Fruit fly (Drosophila melanogaster): ENCODE data around the gene CG14052.
A peak's percentile ranks its signal among the peaks of the same experiment; 100 is the strongest.

Gene CG14052

DNA sequence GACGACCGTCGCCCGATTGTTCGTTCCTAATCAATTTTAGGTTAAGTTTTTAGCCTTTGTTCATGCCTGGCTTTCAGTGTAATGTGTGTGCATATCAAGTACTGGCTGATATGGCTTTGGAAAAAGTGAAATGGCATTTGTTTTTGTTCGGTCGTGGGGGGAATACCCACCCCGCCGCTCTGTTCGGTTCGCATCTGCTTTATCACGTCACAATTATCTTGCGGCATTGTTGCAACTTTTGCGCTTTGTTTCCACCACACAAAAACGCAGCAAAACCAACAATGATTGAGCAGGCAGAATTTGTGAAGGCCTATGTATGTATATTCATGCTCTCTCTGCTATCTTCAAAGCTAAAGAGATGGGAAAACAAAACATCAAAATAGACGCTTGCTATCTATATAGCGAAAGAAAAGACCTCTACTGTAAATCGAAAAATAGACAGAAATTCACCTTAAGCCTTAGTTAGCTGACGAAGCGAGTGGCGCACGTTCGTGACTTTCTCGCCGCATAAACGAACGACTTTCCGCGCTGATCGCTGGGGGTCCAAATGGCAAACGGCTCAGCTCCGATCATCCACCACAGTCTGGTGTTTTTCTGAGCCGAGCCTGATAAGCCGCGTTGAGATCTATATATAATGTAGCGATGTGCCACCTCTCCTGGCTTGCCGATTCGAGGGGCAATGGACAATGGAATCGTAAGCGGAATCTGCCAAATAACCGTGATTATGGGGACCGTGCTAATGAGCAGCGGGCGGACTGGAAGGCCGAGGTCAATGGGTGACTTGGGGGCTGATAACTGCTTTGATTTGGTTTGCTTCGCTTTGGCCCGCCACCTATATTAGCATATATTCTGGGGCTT lies 25.9 kb upstream of the CG14052 start:
- TF ChIP-seq CG17801 (GFP tag; optimal IDR thresholded peaks at IDR 0.05; ENCODE audit: partially characterized antibody) = no peak

DNA sequence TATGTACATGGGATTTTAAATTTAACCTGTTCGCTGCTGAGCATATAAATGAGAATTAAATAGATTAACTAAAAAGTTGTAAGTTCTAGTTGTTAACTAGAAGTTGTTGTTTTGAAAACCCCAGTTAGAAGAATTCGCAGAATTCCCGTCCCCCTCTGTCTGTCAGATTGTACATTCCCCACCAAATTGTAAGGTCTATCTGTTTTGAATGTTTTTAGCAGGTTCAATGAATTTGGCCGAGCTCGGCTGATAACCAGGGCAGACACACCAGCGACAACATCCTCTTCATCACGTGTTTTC lies 25.3 kb upstream of the CG14052 start:
- TF ChIP-seq CG17801 (GFP tag; optimal IDR thresholded peaks at IDR 0.05; ENCODE audit: partially characterized antibody) = no peak

DNA sequence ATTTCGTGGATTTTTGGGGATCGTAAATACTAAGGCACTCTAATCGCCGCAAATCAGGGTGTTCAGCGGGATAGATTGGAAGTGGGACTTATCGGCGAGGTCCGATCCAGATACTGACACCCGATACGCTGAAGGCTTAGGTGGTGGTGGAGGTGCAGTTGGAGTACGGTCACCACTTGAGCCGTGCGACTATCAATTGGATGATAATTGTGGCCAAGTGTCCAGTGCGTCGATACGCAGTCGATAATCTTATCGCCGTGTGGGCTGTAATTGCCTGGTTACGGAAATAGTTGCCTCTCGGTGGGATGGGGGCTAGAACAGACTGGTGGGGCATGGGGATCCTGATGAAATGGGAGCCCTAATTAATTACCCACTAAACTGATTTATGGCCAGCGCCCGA lies 24.3 kb upstream of the CG14052 start:
- no peak for TF ChIP-seq CG17801 (GFP tag; optimal IDR thresholded peaks at IDR 0.05; ENCODE audit: partially characterized antibody)

DNA sequence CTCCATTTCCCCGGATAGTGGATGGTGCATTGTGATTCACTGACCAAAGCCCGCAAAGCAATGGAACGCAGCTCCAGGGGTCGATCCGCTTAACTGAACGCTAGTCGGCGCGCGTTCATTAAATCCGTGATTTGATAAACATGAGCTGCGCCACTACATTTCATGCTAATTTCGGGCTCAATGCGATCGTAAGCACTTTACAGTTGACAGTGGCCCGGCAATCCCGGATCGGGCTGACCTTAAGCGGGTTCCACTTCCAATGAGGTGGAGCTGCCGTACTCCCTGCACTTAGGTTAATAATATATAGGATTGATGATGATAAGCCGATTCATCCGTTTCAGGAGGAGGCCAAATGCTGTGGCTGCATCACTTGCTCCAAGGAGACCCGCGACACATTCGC lies 19.8 kb upstream of the CG14052 start, which contains the start of gene FarO:
Gene FarO (minus strand): TSS at position 101 of the 400 bp plus-strand sequence.
- no peak for TF ChIP-seq CG17801 (GFP tag; optimal IDR thresholded peaks at IDR 0.05; ENCODE audit: partially characterized antibody)

DNA sequence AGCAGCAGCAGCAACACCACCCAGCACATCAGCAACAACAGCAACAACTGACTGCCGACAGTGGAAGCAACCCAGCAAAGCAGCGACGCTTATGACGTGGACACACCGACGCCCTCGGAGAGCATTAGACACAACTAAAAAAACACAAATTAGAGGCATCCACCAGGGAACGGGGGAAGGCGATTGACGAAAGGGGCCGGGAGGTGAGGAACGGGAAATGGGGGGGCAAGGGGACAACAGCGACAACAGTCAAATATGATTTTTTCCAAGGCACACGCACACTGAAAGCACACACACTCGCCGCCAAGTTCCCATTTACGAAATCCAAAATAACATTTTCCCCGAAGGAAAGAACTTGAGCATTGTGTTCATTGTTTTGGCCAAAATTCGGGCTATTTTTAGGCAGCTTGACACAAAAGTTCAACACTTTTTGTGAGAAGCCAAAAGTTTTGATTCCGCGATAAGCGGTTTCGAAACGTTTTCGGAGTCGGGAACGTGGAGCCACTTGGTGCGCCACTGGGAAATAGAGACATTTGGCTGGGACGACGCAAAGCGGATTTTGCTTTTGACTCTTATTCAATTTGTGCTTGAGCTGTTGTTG lies 14.8 kb upstream of the CG14052 start:
- TF ChIP-seq CG17801 (GFP tag; optimal IDR thresholded peaks at IDR 0.05; ENCODE audit: partially characterized antibody) = no peak

DNA sequence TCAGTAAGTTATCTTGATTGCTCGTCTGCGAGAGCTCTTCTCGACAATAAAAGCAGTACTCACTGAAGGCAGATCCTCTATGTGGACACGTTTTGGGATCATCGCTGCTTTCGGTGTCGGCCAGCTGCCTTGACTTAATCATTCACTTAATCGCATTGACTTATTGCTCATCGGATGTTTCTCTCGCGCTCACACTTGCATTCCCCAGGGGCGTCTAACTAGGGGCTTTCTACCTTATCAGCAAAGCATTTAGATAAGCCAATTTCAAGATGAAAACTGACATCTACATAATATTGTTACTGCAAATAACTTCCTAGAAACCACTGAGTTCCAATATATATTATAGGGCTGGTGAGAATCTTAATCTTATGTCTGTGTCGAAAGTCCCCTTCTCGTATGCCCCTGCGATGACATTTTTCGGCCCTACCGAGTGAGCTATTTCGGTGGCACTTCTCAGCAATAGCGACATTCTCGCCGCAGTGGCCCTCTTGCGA lies 11.2 kb upstream of the CG14052 start:
- TF ChIP-seq CG17801 (GFP tag; optimal IDR thresholded peaks at IDR 0.05; ENCODE audit: partially characterized antibody) = no peak

DNA sequence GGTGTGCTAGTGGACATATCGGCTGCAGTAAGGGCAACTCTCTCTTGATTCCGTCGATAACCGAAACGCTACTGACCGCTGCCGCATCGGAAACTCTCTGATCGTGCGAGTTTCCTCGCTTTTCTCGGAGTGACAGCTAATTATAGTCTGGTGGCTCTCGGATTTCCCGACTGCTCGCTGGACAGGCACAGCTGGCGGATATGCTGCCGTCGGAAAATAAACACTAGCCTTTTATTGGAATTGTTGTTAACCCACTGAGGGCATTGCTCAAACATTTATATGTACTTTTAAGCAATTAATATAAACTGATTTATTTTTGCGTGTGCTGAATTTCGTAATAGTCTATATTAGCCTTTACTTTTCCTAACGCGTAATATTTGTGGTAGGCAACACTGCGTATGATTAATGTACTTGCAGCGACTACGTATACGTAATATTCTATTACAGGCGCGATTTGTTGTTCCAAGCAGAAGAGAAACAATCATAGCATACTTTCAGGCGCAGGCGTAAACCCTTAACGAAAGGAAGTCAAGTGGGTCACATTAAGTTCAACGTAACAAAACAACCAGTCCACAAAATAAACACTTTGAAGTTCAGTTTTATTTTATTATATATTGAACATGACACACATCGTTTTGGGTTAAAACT lies 9.7 kb upstream of the CG14052 start, which contains the start of gene SmydA-8:
Gene SmydA-8 (minus strand): TSS at position 51 of the 648 bp plus-strand sequence.
- peak; percentile 32 for TF ChIP-seq CG17801 (GFP tag; optimal IDR thresholded peaks at IDR 0.05; ENCODE audit: partially characterized antibody)

DNA sequence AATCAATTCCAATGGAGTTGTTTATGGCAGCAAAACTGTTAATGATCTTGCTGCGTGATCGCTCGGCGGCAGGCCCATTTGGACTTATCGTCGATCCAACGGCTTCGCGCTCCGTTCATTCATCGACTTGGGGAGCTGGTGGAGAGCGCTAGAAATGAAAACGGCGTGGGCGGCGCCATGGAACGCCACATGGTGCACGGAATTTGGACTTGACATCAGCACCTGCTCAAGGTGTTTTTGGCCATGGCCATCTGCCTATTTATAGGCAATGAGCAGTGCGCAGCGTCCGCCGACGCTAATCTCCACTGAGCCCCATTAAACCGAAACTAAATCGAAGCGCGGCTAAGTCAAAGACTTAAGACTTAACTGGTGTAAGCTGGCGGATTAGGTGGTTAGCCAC lies 5.1 kb upstream of the CG14052 start:
- TF ChIP-seq CG17801 (GFP tag; optimal IDR thresholded peaks at IDR 0.05; ENCODE audit: partially characterized antibody) = no peak

DNA sequence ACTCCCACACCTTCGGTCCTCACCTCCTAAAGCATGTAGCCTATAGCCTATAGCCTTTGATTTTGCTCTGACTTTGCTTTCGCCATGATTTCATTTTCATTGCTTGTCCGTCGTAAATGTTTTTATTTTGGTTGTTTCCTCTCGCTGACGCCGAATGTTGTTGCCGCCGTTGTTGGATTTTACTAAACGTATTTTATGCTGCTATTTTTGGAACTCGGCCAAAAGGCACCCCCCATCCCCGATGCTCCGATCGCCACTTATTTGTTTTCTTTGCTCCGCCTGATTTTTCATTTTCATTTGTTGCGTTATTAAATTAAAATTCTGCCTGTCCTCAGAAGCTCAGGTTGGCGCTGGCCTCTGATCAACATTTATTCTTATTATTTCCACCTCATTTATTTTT lies 4.3 kb upstream of the CG14052 start:
- TF ChIP-seq CG17801 (GFP tag; optimal IDR thresholded peaks at IDR 0.05; ENCODE audit: partially characterized antibody) = no peak

DNA sequence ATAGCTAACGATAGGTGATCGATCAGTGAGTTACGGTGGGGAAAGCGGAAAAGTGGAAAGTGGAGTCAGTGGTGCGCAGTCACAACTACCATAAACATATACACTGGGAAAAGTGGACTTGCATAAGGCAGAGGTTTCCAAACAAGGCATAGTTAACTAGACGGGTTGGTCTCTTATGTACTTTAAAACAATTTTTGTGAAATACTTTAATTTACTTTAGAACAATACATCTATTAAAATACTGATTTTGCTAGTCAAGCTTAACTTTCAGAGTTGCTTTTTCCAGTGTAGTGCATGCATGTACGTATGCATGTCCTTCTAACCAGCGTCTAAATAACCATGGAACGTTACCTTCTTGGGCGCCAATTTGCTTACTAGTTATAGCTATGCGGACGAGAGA lies 3.7 kb upstream of the CG14052 start:
- no peak for TF ChIP-seq CG17801 (GFP tag; optimal IDR thresholded peaks at IDR 0.05; ENCODE audit: partially characterized antibody)

DNA sequence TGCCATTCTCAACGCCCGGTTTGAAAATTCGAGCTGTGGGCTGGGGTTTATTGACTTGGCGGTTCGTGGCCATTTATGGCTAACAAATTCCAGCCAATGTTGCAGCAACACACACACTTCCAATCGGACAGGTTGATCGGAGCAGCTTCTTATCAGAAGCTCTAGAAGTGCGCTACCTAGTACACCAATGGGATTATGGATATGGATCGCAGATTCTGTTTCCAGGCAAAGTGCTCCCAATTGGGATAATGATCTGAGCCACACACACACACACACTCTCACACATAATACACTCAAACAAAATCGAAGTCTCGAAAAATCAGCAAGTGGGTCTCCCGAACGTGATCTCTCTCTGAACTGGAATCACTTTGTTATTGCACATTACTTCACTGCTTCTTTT lies 2.0 kb upstream of the CG14052 start:
- no peak for TF ChIP-seq CG17801 (GFP tag; optimal IDR thresholded peaks at IDR 0.05; ENCODE audit: partially characterized antibody)

DNA sequence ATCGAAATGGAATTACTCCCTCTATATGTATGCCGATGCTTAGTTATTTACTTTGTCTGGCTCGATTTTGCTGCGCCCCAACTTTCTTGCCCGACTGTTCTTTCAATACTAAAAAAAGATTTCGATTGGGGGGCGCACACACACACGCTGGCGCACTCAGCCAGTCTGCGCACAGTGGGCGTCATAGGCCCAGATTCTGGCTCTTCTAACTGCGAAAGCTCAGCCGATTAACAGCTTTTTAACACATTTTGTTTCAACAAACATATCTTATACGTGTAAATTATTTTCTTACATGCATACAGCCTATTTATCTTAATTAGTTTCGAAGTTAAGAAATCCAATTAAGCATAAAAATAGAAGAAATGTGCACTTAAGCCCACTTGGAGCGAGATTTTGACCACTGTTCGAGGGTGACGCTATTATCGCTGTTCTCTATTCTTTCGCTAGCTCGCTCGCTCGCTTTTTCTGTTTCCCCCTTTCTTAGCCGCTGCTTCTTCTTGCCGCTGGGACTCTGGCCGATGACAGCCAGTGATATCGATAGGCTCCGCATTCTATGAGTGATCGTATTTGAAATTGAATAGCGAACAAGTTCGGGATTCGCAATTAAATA lies 1.3 kb upstream of the CG14052 start, which contains the start of gene Vinc:
Gene Vinc (minus strand): TSS at position 387 of the 610 bp plus-strand sequence.
- peak; percentile 97 for TF ChIP-seq CG17801 (GFP tag; optimal IDR thresholded peaks at IDR 0.05; ENCODE audit: partially characterized antibody)

DNA sequence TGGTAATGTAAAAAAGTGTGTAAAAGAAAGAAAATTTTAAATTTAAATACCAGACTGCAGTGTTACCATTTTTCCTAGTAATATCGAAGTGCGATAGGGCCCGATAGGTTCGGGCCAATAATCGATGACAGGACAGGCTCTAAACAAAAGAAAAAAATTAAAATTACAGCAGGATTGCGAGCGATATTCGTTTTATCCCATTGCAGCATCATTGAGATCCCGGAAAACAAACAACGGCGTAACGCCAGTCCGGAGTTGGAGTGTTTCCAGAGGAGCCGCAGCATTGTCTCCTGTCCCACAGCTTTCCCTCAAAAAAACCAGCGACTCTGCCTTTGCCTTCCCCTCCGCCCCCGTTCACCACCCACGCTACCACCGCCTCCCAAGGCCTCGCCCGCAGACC lies 1.6 kb downstream of the CG14052 start, which contains the start of gene pcx:
Gene pcx (plus strand): TSS at position 159 of the 400 bp plus-strand sequence.
- TF ChIP-seq CG17801 (GFP tag; optimal IDR thresholded peaks at IDR 0.05; ENCODE audit: partially characterized antibody) = no peak

DNA sequence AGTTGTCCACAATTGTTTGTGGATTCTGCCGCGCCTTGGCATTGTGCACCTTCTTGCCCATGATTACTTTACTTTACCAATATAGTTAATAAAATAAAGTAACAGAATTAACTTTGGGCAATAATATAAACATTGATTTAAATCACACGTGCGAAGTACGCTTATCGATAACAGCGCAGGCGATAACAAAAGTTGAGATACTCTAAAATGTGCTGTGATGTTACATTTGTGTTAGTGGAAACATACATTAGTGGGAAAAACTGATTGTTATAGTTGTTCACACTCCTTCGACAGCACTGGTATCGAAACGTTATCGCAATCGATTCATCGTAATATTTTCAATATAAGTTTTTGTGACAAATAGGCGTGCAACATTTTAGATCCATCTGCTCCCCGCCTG lies 18.3 kb downstream of the CG14052 start, which contains the start of gene kz:
Gene kz (minus strand): TSS at position 194 of the 400 bp plus-strand sequence.
- no peak for TF ChIP-seq CG17801 (GFP tag; optimal IDR thresholded peaks at IDR 0.05; ENCODE audit: partially characterized antibody)

DNA sequence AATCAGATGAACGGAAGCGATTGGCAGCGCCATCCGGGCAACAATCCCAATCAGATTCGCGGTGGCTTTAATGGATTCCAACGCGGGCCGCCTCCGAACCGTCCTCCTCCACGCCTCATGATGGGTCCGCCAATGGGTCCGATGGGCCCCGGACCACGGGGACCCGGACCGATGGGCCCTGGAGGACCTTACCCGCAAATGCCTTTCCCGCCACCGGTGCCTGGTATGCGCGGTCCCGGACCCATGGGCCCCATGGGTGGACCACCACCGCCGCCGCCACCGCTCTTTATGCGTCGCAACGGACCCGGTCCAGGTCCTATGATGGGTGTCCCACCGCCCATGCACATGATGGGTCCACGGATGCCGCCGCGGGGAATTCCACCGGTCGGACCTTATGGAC lies 19.3 kb downstream of the CG14052 start:
- TF ChIP-seq CG17801 (GFP tag; optimal IDR thresholded peaks at IDR 0.05; ENCODE audit: partially characterized antibody) = no peak
